Fruit fly (Drosophila melanogaster) whole organism: ENCODE results near the gene ttm3.

Experiments
- CG8478 ChIP-seq: fragments of >200 bp; optimal IDR thresholded peaks from 2 replicates; lab custom pipeline; 2018; ENCODE audit warnings: inconsistent platforms
- EcR ChIP-seq, 2 experiments: fragments of >200 bp; optimal IDR thresholded peaks; 2 replicates each; lab custom pipeline; 2017; ENCODE audit warnings: missing biosample characterization in 2 of 2, missing genetic modification characterization in 2 of 2, missing genetic modification reagents in 2 of 2
- pan ChIP-seq: fragments of >200 bp; optimal IDR thresholded peaks from 2 replicates; lab custom pipeline; 2017
- psq ChIP-seq: fragments of >200 bp; optimal IDR thresholded peaks from 2 replicates; lab custom pipeline; 2017
- usp ChIP-seq: fragments of >200 bp; optimal IDR thresholded peaks from 2 replicates; lab custom pipeline; 2017; ENCODE audit warnings: missing biosample characterization, missing genetic modification characterization, mixed read lengths

DNA sequence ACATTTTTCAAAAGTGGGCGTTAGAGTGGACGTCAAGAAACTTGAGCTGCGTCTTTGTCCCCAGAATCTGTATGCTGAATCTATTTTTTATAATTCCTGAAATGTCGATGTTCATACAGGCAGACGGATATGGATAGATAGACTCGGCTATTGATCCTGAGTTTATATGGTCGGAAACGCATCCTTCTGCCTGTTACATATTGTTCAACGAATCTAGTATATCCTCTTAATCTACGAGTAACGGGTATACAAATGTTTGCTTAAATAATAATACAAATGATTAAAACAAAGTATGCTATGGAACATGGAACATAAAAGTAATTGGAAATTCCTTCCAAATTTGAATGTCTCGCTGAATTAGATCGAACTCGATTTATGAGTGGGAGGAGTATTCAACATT lies 8.6 kb upstream of the ttm3 start, which contains the start of gene tplus3a:
- TF ChIP-seq CG8478 (lab: Kevin White, UChicago) (no peak), EcR (GFP tag; optimal IDR thresholded peaks at IDR 0.05; lab: Kevin White, UChicago) (no peak), pan (lab: Kevin White, UChicago) (no peak), psq (lab: Kevin White, UChicago) (no peak), usp (GFP tag; lab: Kevin White, UChicago) (no peak)
